Fruit fly (Drosophila melanogaster): Measurements from ENCODE around the gene CG33969.
A peak's percentile ranks its signal among the peaks of the same experiment; 100 is the strongest.

CG33969 gene

dm6 chr3L:20431619-20432018 is 38.3 kb upstream of the CG33969 start:
- TF ChIP-seq CG14711 (tag; optimal IDR thresholded peaks at IDR 0.05) (no peak), CG12768 (GFP tag; optimal IDR thresholded peaks at IDR 0.05) (no peak), CG33017 (tag; optimal IDR thresholded peaks at IDR 0.05) (no peak), cic (GFP tag; optimal IDR thresholded peaks at IDR 0.05) (no peak), pad (GFP tag; optimal IDR thresholded peaks at IDR 0.05) (no peak), Clk (GFP tag; optimal IDR thresholded peaks at IDR 0.05) (no peak), Crg-1 (GFP tag; optimal IDR thresholded peaks at IDR 0.05) (no peak), kay (GFP tag; ENCODE audit: borderline replicate concordance) (no peak), CG7101 (tag; optimal IDR thresholded peaks at IDR 0.05) (no peak), ovo (GFP tag; optimal IDR thresholded peaks at IDR 0.05) (no peak), toe (GFP tag; optimal IDR thresholded peaks at IDR 0.05) (no peak)

DNA sequence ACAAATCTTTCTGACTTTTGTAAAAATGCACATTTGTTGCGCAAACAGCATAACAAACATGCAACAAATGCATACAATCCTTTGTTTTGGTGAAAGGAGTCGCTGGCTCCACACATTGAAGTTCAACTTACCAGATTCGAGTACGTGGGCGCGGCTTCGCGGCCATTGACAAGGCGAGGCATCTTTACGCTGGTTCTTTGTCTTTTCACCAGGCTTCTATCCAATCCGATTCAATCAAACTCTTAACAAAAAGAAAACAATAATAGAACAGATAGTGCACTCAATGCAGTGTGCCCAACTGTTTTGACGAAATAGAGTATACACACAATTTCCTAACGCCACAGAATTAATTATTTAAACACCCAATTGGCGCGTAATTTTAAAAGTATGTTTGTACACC is 36.8 kb upstream of the CG33969 start, which contains the start of gene CG5262:
Gene CG5262 (minus strand): TSS at position 294 of the 400 bp plus-strand sequence.
- TF ChIP-seq CG5204 (GFP tag; optimal IDR thresholded peaks at IDR 0.05) (no peak), bab1 (GFP tag; optimal IDR thresholded peaks at IDR 0.05) (peak; percentile 32), tj (GFP tag; optimal IDR thresholded peaks at IDR 0.05) (peak; percentile 63)

dm6 chr3L:20427449-20427848 is 34.1 kb upstream of the CG33969 start, which contains the start of gene CG5274:
CG5274 (minus strand) TSS chr3L:20427666.
- peak; percentile 62 for TF ChIP-seq bab1 (GFP tag; optimal IDR thresholded peaks at IDR 0.05)
- TF ChIP-seq kay (GFP tag; ENCODE audit: borderline replicate concordance), result no peak

- no peak for TF ChIP-seq pad (GFP tag; optimal IDR thresholded peaks at IDR 0.05)
- no peak for TF ChIP-seq CG7101 (tag; optimal IDR thresholded peaks at IDR 0.05)
- no peak for TF ChIP-seq Mnt (GFP tag; optimal IDR thresholded peaks at IDR 0.05)
- no peak for TF ChIP-seq CG11617 (GFP tag; optimal IDR thresholded peaks at IDR 0.05)
- no peak for TF ChIP-seq Crg-1 (GFP tag; optimal IDR thresholded peaks at IDR 0.05)
- TF ChIP-seq cnc (optimal IDR thresholded peaks at IDR 0.05), result no peak
- no peak for TF ChIP-seq CG33017 (tag; optimal IDR thresholded peaks at IDR 0.05)
- TF ChIP-seq CG14711 (tag; optimal IDR thresholded peaks at IDR 0.05), result no peak
- TF ChIP-seq bab1 (GFP tag; optimal IDR thresholded peaks at IDR 0.05), result no peak
- no peak for TF ChIP-seq CG1620 (GFP tag; optimal IDR thresholded peaks at IDR 0.05)
- TF ChIP-seq cic (GFP tag; optimal IDR thresholded peaks at IDR 0.05), result no peak
- TF ChIP-seq tj (GFP tag; optimal IDR thresholded peaks at IDR 0.05), result no peak
- TF ChIP-seq Clk (GFP tag; optimal IDR thresholded peaks at IDR 0.05), result no peak
- TF ChIP-seq CG7045 (GFP tag; optimal IDR thresholded peaks at IDR 0.05), result no peak
- no peak for TF ChIP-seq CG12768 (GFP tag; optimal IDR thresholded peaks at IDR 0.05)
- TF ChIP-seq ovo (GFP tag; optimal IDR thresholded peaks at IDR 0.05), result no peak
Observed at dm6 chr3L:20425888-20426287, 32.5 kb upstream of the CG33969 start, which contains the start of gene CG5282. CG5282 (minus strand) TSS chr3L:20426071.

dm6 chr3L:20413304-20413703 is 20.0 kb upstream of the CG33969 start, which contains the start of gene zye:
zye (plus strand) TSS chr3L:20413604.
- TF ChIP-seq CG14711 (tag; optimal IDR thresholded peaks at IDR 0.05), result no peak
- TF ChIP-seq cnc (optimal IDR thresholded peaks at IDR 0.05), result no peak
- no peak for TF ChIP-seq Mnt (GFP tag; optimal IDR thresholded peaks at IDR 0.05)
- TF ChIP-seq CG33017 (tag; optimal IDR thresholded peaks at IDR 0.05), result no peak
- no peak for TF ChIP-seq CG7045 (GFP tag; optimal IDR thresholded peaks at IDR 0.05)
- TF ChIP-seq bab1 (GFP tag; optimal IDR thresholded peaks at IDR 0.05), result no peak
- TF ChIP-seq Clk (GFP tag; optimal IDR thresholded peaks at IDR 0.05), result no peak
- TF ChIP-seq CG7101 (tag; optimal IDR thresholded peaks at IDR 0.05), result no peak
- TF ChIP-seq kay (GFP tag; ENCODE audit: borderline replicate concordance), result no peak
- no peak for TF ChIP-seq pad (GFP tag; optimal IDR thresholded peaks at IDR 0.05)
- no peak for TF ChIP-seq CG11617 (GFP tag; optimal IDR thresholded peaks at IDR 0.05)
- TF ChIP-seq cic (GFP tag; optimal IDR thresholded peaks at IDR 0.05), result no peak
- no peak for TF ChIP-seq CG5204 (GFP tag; optimal IDR thresholded peaks at IDR 0.05)
- no peak for TF ChIP-seq Crg-1 (GFP tag; optimal IDR thresholded peaks at IDR 0.05)

DNA sequence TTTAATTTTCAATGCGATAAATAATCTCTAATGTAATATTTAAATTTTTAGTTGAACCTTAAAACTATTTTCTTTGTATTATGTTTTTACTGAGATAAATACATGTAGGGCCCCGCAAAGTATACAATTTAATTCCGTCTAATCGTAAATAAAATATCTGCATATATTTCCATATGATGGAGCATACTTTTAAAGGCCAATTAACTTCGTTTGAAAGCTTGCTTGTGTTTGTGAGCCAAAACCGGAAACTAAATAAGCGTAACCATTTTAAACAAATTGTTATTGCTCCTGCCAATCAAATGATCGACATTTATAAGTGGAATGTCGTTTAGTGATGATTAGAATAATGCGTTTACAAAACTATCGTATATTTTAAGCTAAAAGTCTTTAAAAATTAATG is 17.4 kb upstream of the CG33969 start:
- TF ChIP-seq kay (GFP tag; ENCODE audit: borderline replicate concordance) (no peak), CG7101 (tag; optimal IDR thresholded peaks at IDR 0.05) (peak; percentile 35), bab1 (GFP tag; optimal IDR thresholded peaks at IDR 0.05) (peak; percentile 36), CG14711 (tag; optimal IDR thresholded peaks at IDR 0.05) (no peak), CG11617 (GFP tag; optimal IDR thresholded peaks at IDR 0.05) (peak; percentile 29)

DNA sequence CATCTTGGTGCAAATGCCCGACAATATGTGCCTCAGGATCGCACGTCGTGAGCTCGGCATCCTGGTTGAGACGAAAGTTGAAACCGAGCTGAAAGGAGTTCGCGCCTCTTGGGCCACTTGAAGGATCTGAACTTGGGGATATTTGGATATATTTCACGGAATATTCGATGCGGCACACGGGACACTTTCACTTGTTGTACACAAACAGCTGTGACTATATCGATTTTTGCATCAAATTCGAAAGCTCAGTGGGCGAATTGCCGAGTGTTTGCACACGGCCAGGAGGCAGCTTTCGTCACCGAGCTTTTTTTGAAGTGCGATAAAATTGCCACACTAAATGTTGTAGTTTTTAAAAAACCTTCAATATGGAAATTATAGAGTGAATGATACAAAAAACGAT is 17.0 kb upstream of the CG33969 start, which contains the start of gene CG13248:
Gene CG13248 (minus strand): TSS at position 222 of the 400 bp plus-strand sequence.
- no peak for TF ChIP-seq Crg-1 (GFP tag; optimal IDR thresholded peaks at IDR 0.05)
- TF ChIP-seq ovo (GFP tag; optimal IDR thresholded peaks at IDR 0.05), result no peak
- TF ChIP-seq CG7045 (GFP tag; optimal IDR thresholded peaks at IDR 0.05), result no peak
- TF ChIP-seq Mnt (GFP tag; optimal IDR thresholded peaks at IDR 0.05), result no peak
- no peak for TF ChIP-seq CG1620 (GFP tag; optimal IDR thresholded peaks at IDR 0.05)
- no peak for TF ChIP-seq CG12768 (GFP tag; optimal IDR thresholded peaks at IDR 0.05)
